Worm (Caenorhabditis elegans): ENCODE measurements around the gene gfl-1.

The gfl-1 gene

DNA sequence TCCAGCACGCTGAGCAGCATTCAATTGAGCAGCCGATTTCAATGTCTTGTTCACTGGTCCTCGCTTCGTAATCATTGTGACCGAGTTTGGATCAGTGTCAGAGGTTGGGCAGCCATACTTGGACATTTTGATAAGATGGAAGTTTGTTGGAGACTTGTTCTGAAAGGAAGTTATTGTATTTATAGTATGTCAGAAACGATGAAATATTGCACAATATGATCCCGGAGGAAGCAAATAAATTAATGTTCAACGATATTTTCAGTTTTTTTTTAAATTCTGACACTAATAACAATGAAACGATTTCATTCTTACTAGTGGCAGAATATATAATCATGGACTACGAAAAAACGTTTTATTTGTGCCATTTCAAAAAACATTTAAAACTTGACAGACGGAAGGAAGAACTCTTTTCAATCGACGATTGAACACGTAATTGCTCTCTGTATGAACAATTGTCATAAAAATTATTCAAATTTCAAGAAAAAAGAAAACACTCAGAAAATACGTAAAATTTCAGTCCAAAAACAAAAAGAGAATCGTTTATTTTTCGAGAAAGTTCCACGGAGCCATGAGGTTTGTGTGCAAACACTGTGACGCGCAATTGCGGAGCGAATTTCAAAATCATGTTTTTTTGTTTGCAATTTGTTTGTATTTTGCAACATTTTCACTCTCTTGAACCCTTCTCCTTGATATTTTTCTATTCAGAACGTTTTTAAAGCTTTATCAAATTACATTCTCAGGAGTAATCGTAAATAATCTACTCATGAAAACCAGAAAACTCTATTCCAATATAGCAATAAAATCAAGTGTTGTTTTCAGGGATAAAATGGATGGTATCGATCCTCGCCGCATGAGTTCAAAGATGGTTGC, 40.8 kb upstream of the gfl-1 start, which contains the start of the genes mbf-1 and nse-4 (continued):
- TF ChIP-seq nhr-6 (tag; optimal IDR thresholded peaks at IDR 0.05) (no peak), attf-4 (tag; optimal IDR thresholded peaks at IDR 0.05) (no peak), lim-7 (GFP tag; IDR thresholded peaks at IDR 0.05) (no peak), zip-11 (GFP tag; IDR thresholded peaks at IDR 0.05) (no peak), ceh-28 (tag; optimal IDR thresholded peaks at IDR 0.05) (no peak), spr-3 (GFP tag; optimal IDR thresholded peaks at IDR 0.05) (no peak), lin-39 (tag; optimal IDR thresholded peaks at IDR 0.05) (no peak), dmd-6 (GFP tag; IDR thresholded peaks at IDR 0.05) (peak; percentile 37; the same call in 1 of the 2 replicates), rbr-2 (tag; optimal IDR thresholded peaks at IDR 0.05) (peak; percentile 59), unc-130 (GFP tag; optimal IDR thresholded peaks at IDR 0.05) (no peak), nhr-10 (tag; optimal IDR thresholded peaks at IDR 0.05) (no peak), fkh-10 (GFP tag; optimal IDR thresholded peaks at IDR 0.05) (no peak), madf-9 (GFP tag; conservative IDR thresholded peaks at IDR 0.05) (no peak), unc-62 (GFP tag; optimal IDR thresholded peaks at IDR 0.05 in 1 of 2) (peak in 1 of 2 experiments; percentile 55), unc-62 (tag; optimal IDR thresholded peaks at IDR 0.05) (no peak), ama-1 (optimal IDR thresholded peaks at IDR 0.05) (no peak), daf-16 (GFP tag; optimal IDR thresholded peaks at IDR 0.05) (peak in 1 of 2 experiments; percentile 68), daf-16 (tag; optimal IDR thresholded peaks at IDR 0.05) (peak; percentile 23), ctbp-1 (GFP tag; IDR thresholded peaks at IDR 0.05) (0 out of 2 replicates have a peak, but pooled peaks have one; percentile 10), ceh-20 (GFP tag; IDR thresholded peaks at IDR 0.05) (no peak), ces-1 (GFP tag; optimal IDR thresholded peaks at IDR 0.05) (no peak), mxl-2 (GFP tag; conservative IDR thresholded peaks at IDR 0.05) (no peak), madf-5 (GFP tag; IDR thresholded peaks at IDR 0.05) (no peak), jun-1 (tag; optimal IDR thresholded peaks at IDR 0.05) (no peak), aly-2 (tag; optimal IDR thresholded peaks at IDR 0.05) (no peak), unc-39 (tag; optimal IDR thresholded peaks at IDR 0.05) (no peak), hmg-1.1 (GFP tag; IDR thresholded peaks at IDR 0.05) (0 out of 2 replicates have a peak, but pooled peaks have one; percentile 26), hlh-11 (tag; optimal IDR thresholded peaks at IDR 0.05) (peak; percentile 42), set-16 (GFP tag; IDR thresholded peaks at IDR 0.05) (no peak), ZK337.2 (GFP tag; IDR thresholded peaks at IDR 0.05) (no peak), mdl-1 (tag; optimal IDR thresholded peaks at IDR 0.05) (peak in 1 of 2 experiments; percentile 6), snpc-4 (tag; optimal IDR thresholded peaks at IDR 0.05) (no peak), Y75B8A.6 (GFP tag; IDR thresholded peaks at IDR 0.05) (no peak), R02D3.7 (tag; optimal IDR thresholded peaks at IDR 0.05) (no peak), ceh-62 (tag; optimal IDR thresholded peaks at IDR 0.05) (no peak), egl-43 (GFP tag; IDR thresholded peaks at IDR 0.05) (no peak), ztf-11 (tag; optimal IDR thresholded peaks at IDR 0.05) (no peak), aha-1 (tag) (peak; percentile 80), daf-8 (GFP tag; IDR thresholded peaks at IDR 0.05) (no peak), lin-29 (GFP tag; IDR thresholded peaks at IDR 0.05) (no peak), arid-1 (GFP tag; conservative IDR thresholded peaks at IDR 0.05) (no peak), D1046.2 (GFP tag; IDR thresholded peaks at IDR 0.05) (no peak), lin-15B (tag; optimal IDR thresholded peaks at IDR 0.05) (no peak), F26F4.8 (GFP tag; conservative IDR thresholded peaks at IDR 0.05) (no peak), mdt-29 (GFP tag; IDR thresholded peaks at IDR 0.05) (no peak), fos-1 (tag; optimal IDR thresholded peaks at IDR 0.05) (no peak), nhr-102 (tag; optimal IDR thresholded peaks at IDR 0.05) (no peak), ceh-82 (tag; optimal IDR thresholded peaks at IDR 0.05) (no peak), vab-7 (GFP tag; IDR thresholded peaks at IDR 0.05) (no peak), mep-1 (tag; optimal IDR thresholded peaks at IDR 0.05) (peak; percentile 80), mes-2 (tag; optimal IDR thresholded peaks at IDR 0.05; ENCODE audit: poor library complexity, severe bottlenecking) (peak; percentile 69), tra-1 (GFP tag; IDR thresholded peaks at IDR 0.05) (no peak)

All from whole organism, L4 larva.